Fruit fly (Drosophila melanogaster) whole organism, prepupa: Measurements from ENCODE around the gene Alg10.

Experiments
- CG11902 ChIP-seq: fragments of 200-800 bp; sonication (Bioruptor generic); optimal IDR thresholded peaks from 3 replicates; lab custom pipeline; 2016; ENCODE audit warnings: missing biosample characterization, missing genetic modification characterization
- CG15336 ChIP-seq: fragments of 200-800 bp; sonication (Bioruptor generic); IDR thresholded peaks from 2 replicates; pipeline ENCODE4 v1.3.6; 2022; ENCODE audit warnings: missing biosample characterization, missing genetic modification characterization
- CG16779 ChIP-seq: fragments of 200-800 bp; sonication (Bioruptor generic); optimal IDR thresholded peaks from 3 replicates; lab custom pipeline; 2017; ENCODE audit warnings: missing biosample characterization, mild to moderate bottlenecking, missing genetic modification characterization
- CG4318 ChIP-seq: fragments of 200-800 bp; sonication (Bioruptor generic); optimal IDR thresholded peaks from 3 replicates; lab custom pipeline; 2017; ENCODE audit warnings: missing biosample characterization, mild to moderate bottlenecking, missing genetic modification characterization
- CG6854 ChIP-seq: fragments of 200-800 bp; sonication (Bioruptor generic); optimal IDR thresholded peaks from 2 replicates; lab custom pipeline; 2017; ENCODE audit warnings: missing biosample characterization, mild to moderate bottlenecking, missing genetic modification characterization
- Ets21C ChIP-seq: fragments of 200-800 bp; sonication (Bioruptor generic); optimal IDR thresholded peaks from 3 replicates; lab custom pipeline; 2016; ENCODE audit warnings: missing biosample characterization, missing genetic modification characterization
- Gug ChIP-seq: fragments of 200-800 bp; sonication (Bioruptor generic); IDR thresholded peaks from 2 replicates; pipeline ENCODE4 v1.3.6; 2022; ENCODE audit warnings: missing biosample characterization, missing genetic modification characterization
- dac ChIP-seq: fragments of 200-800 bp; sonication (Bioruptor generic); optimal IDR thresholded peaks from 2 replicates; lab custom pipeline; 2017; ENCODE audit warnings: missing biosample characterization, mild to moderate bottlenecking, missing genetic modification characterization
- svp ChIP-seq: fragments of 200-800 bp; sonication (Bioruptor generic); peaks from one replicate; lab custom pipeline; 2016; ENCODE audit warnings: missing biosample characterization, missing genetic modification characterization

dm6 chr3L:11124439-11124838 is 40.3 kb upstream of the Alg10 start:
- TF ChIP-seq CG15336 (GFP tag; lab: Robert Waterston, UW) (no peak), svp (no peak), dac (GFP tag; lab: Kevin White, UChicago) (no peak), CG6854 (GFP tag; lab: Kevin White, UChicago) (no peak), CG4318 (GFP tag; lab: Kevin White, UChicago) (no peak), Ets21C (no peak), CG11902 (GFP tag; lab: Kevin White, UChicago) (no peak), CG16779 (tag; lab: Kevin White, UChicago) (no peak), Gug (no peak)
